Fruit fly (Drosophila melanogaster): ENCODE measurements around the gene CG4678.

The CG4678 gene

dm6 chrX:16723203-16724173 lies 27.6 kb downstream of the CG4678 start:
- peak; percentile 21 for TF ChIP-seq CG5204 (GFP tag; optimal IDR thresholded peaks at IDR 0.05)
- peak; percentile 43 for TF ChIP-seq bab1 (GFP tag; optimal IDR thresholded peaks at IDR 0.05)
- peak; percentile 22 for TF ChIP-seq CG33017 (tag; optimal IDR thresholded peaks at IDR 0.05)
- TF ChIP-seq CG1620 (GFP tag; optimal IDR thresholded peaks at IDR 0.05): no peak
- peak; percentile 63 for TF ChIP-seq pad (GFP tag; optimal IDR thresholded peaks at IDR 0.05)
- peak; percentile 5 for TF ChIP-seq toe (GFP tag; optimal IDR thresholded peaks at IDR 0.05)
- TF ChIP-seq CG14711 (tag; optimal IDR thresholded peaks at IDR 0.05): no peak
- peak; percentile 52 for TF ChIP-seq CG7101 (tag; optimal IDR thresholded peaks at IDR 0.05)
- TF ChIP-seq cnc (optimal IDR thresholded peaks at IDR 0.05): no peak
- no peak for TF ChIP-seq Mnt (GFP tag; optimal IDR thresholded peaks at IDR 0.05)
- no peak for TF ChIP-seq ovo (GFP tag; optimal IDR thresholded peaks at IDR 0.05)
- no peak for TF ChIP-seq Hr96 (GFP tag; optimal IDR thresholded peaks at IDR 0.05)
- TF ChIP-seq CG11617 (GFP tag; optimal IDR thresholded peaks at IDR 0.05): peak; percentile 32

dm6 chrX:16724544-16724943 lies 28.6 kb downstream of the CG4678 start:
- no peak for TF ChIP-seq ovo (GFP tag; optimal IDR thresholded peaks at IDR 0.05)
- TF ChIP-seq bab1 (GFP tag; optimal IDR thresholded peaks at IDR 0.05): peak; percentile 3
- peak; percentile 93 for TF ChIP-seq tj (GFP tag; optimal IDR thresholded peaks at IDR 0.05)

DNA sequence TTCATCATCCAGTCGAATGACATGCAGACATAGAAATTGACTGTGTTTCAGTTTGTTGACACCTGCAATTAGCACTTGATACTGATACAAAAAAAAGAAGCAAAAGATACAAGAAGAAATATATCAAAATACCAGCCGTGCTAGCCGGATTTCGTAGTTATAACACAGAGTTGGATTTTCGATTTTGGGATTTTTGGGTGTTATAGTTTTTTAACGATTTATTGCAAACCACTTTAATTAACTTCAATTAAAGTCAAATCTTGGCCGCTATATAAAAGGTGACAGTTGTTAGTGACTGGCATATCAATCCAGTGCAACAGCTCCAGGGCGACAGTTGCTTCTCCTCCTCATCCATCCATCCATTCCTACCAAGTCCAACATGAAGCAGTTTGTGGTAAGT lies 34.9 kb downstream of the CG4678 start, which contains the start of gene TwdlX:
Gene TwdlX, plus strand, starts transcription at position 301 of the 400 bp plus-strand sequence.
- no peak for TF ChIP-seq pad (GFP tag; optimal IDR thresholded peaks at IDR 0.05)
- TF ChIP-seq kay (GFP tag; ENCODE audit: borderline replicate concordance): no peak
- TF ChIP-seq CG1620 (GFP tag; optimal IDR thresholded peaks at IDR 0.05): no peak
- TF ChIP-seq CG5204 (GFP tag; optimal IDR thresholded peaks at IDR 0.05): no peak
- no peak for TF ChIP-seq ovo (GFP tag; optimal IDR thresholded peaks at IDR 0.05)
- TF ChIP-seq CG33017 (tag; optimal IDR thresholded peaks at IDR 0.05): no peak
- TF ChIP-seq CG7045 (GFP tag; optimal IDR thresholded peaks at IDR 0.05): no peak
- no peak for TF ChIP-seq CG12768 (GFP tag; optimal IDR thresholded peaks at IDR 0.05)
- no peak for TF ChIP-seq bab1 (GFP tag; optimal IDR thresholded peaks at IDR 0.05)
- TF ChIP-seq CG11617 (GFP tag; optimal IDR thresholded peaks at IDR 0.05): no peak
- no peak for TF ChIP-seq Mnt (GFP tag; optimal IDR thresholded peaks at IDR 0.05)
- no peak for TF ChIP-seq Hr96 (GFP tag; optimal IDR thresholded peaks at IDR 0.05)

DNA sequence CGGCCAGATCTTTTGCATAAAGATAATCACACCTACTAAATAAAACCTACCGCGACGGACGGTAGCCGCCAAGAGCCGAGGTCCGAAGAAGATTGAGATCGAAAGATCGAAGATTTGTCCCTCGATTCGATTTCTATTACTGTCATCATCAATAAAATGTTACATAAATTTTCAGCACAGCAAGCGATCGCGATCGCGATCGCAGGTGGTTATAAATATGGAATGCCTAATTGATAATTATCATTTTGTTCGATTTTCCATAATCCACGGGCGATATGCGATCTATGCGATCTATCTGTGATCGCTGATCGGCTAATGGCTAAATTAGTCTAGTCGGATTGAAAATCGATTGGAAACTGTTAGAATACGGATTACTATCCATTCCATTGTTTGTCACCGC lies 37.3 kb downstream of the CG4678 start:
- no peak for TF ChIP-seq bab1 (GFP tag; optimal IDR thresholded peaks at IDR 0.05)
- TF ChIP-seq CG1620 (GFP tag; optimal IDR thresholded peaks at IDR 0.05): no peak
- TF ChIP-seq cic (GFP tag; optimal IDR thresholded peaks at IDR 0.05): no peak
- TF ChIP-seq kay (GFP tag; ENCODE audit: borderline replicate concordance): no peak
- no peak for TF ChIP-seq pad (GFP tag; optimal IDR thresholded peaks at IDR 0.05)
- no peak for TF ChIP-seq Mnt (GFP tag; optimal IDR thresholded peaks at IDR 0.05)
- no peak for TF ChIP-seq cnc (optimal IDR thresholded peaks at IDR 0.05)
- no peak for TF ChIP-seq Hr96 (GFP tag; optimal IDR thresholded peaks at IDR 0.05)
- TF ChIP-seq Crg-1 (GFP tag; optimal IDR thresholded peaks at IDR 0.05): no peak
- no peak for TF ChIP-seq CG7101 (tag; optimal IDR thresholded peaks at IDR 0.05)
- no peak for TF ChIP-seq tj (GFP tag; optimal IDR thresholded peaks at IDR 0.05)
- TF ChIP-seq CG11617 (GFP tag; optimal IDR thresholded peaks at IDR 0.05): no peak
- TF ChIP-seq ovo (GFP tag; optimal IDR thresholded peaks at IDR 0.05): no peak
- no peak for TF ChIP-seq Clk (GFP tag; optimal IDR thresholded peaks at IDR 0.05)
- TF ChIP-seq CG33017 (tag; optimal IDR thresholded peaks at IDR 0.05): no peak
- no peak for TF ChIP-seq CG7045 (GFP tag; optimal IDR thresholded peaks at IDR 0.05)
- TF ChIP-seq CG12768 (GFP tag; optimal IDR thresholded peaks at IDR 0.05): no peak
- TF ChIP-seq toe (GFP tag; optimal IDR thresholded peaks at IDR 0.05): no peak
- TF ChIP-seq CG14711 (tag; optimal IDR thresholded peaks at IDR 0.05): no peak
- TF ChIP-seq CG5204 (GFP tag; optimal IDR thresholded peaks at IDR 0.05): no peak

DNA sequence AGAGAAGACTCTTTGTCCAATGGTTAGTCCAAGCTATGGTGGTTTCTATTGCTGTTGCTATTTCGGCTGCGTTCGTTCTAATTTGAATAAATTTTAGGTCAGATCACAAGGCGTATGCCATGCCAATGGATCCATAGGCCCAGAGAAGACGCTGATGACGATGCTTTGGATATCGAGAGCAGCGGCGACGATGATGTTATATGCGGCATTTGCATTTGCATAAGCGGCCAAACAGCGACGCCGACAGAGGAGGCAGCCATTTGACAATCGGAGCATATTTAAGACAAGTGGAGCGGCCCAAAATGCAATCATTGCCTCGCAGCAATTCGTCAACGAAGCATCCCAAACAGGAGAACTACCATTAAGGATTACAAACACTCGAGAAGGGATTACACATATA lies 38.7 kb downstream of the CG4678 start, which contains the start of gene TwdlY:
Gene TwdlY, plus strand, starts transcription at position 301 of the 400 bp plus-strand sequence.
- TF ChIP-seq CG7101 (tag; optimal IDR thresholded peaks at IDR 0.05) (no peak), pad (GFP tag; optimal IDR thresholded peaks at IDR 0.05) (no peak), tj (GFP tag; optimal IDR thresholded peaks at IDR 0.05) (no peak), Clk (GFP tag; optimal IDR thresholded peaks at IDR 0.05) (no peak), CG33017 (tag; optimal IDR thresholded peaks at IDR 0.05) (no peak), kay (GFP tag; ENCODE audit: borderline replicate concordance) (no peak), CG14711 (tag; optimal IDR thresholded peaks at IDR 0.05) (no peak), Mnt (GFP tag; optimal IDR thresholded peaks at IDR 0.05) (no peak), CG12768 (GFP tag; optimal IDR thresholded peaks at IDR 0.05) (no peak)

DNA sequence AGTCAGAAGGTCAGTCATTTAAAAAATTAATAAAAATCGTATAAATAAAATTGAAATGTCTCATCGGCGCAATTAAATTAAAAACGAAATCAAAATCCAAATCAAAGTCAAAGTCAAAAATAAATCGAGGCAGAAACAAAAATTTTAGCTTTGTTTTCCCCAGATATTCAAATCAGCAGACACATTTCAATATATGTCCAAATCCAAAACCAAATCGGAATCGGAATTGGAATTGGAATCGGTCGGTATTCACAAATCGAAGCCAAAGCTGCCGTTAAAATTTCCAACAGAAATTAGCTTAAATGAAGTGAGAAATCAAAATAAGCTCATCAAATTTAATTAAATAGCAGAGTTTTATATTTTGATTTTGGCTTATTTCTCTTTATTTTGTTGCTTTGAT lies 40.2 kb downstream of the CG4678 start:
- TF ChIP-seq CG12768 (GFP tag; optimal IDR thresholded peaks at IDR 0.05): no peak

- TF ChIP-seq CG33017 (tag; optimal IDR thresholded peaks at IDR 0.05) (no peak), kay (GFP tag; ENCODE audit: borderline replicate concordance) (no peak), toe (GFP tag; optimal IDR thresholded peaks at IDR 0.05) (no peak), Crg-1 (GFP tag; optimal IDR thresholded peaks at IDR 0.05) (no peak), Clk (GFP tag; optimal IDR thresholded peaks at IDR 0.05) (no peak), pad (GFP tag; optimal IDR thresholded peaks at IDR 0.05) (no peak), cic (GFP tag; optimal IDR thresholded peaks at IDR 0.05) (no peak), Mnt (GFP tag; optimal IDR thresholded peaks at IDR 0.05) (no peak), CG5204 (GFP tag; optimal IDR thresholded peaks at IDR 0.05) (no peak), cnc (optimal IDR thresholded peaks at IDR 0.05) (no peak), Hr96 (GFP tag; optimal IDR thresholded peaks at IDR 0.05) (no peak), CG7101 (tag; optimal IDR thresholded peaks at IDR 0.05) (no peak), CG11617 (GFP tag; optimal IDR thresholded peaks at IDR 0.05) (no peak), CG14711 (tag; optimal IDR thresholded peaks at IDR 0.05) (no peak), bab1 (GFP tag; optimal IDR thresholded peaks at IDR 0.05) (no peak)
These were observed 41.9 kb downstream of the CG4678 start, which contains the start of gene TwdlZ for dm6 chrX:16737878-16738277. TSS of gene TwdlZ (plus strand) at chrX:16738178.
